Worm (Caenorhabditis elegans) whole organism, late embryonic: ENCODE data around the gene C02H6.3.
"Not testable (repeated sequence)": the region's sequence is repeated elsewhere in the genome, so short reads cannot be mapped to it uniquely, and the experiment has no call there.

Experiments
- C38D4.7 ChIP-seq: fragments of 200-800 bp; sonication (Bioruptor generic); optimal IDR thresholded peaks from 2 replicates; lab custom pipeline; 2018; ENCODE audit warnings: mild to moderate bottlenecking, missing genetic modification characterization, moderate library complexity, missing compliant biosample characterization
- K02D7.2 ChIP-seq: sonication (generic microtip); optimal IDR thresholded peaks from 2 replicates; lab custom pipeline; 2017; ENCODE audit warnings: mild to moderate bottlenecking, missing genetic modification characterization, missing compliant biosample characterization
- K09A11.1 ChIP-seq: sonication (generic microtip); optimal IDR thresholded peaks from 2 replicates; lab custom pipeline; 2017; ENCODE audit warnings: antibody characterized with exemption, mild to moderate bottlenecking, missing genetic modification characterization, missing compliant biosample characterization; ENCODE audit not compliant: insufficient read depth
- T23F11.4 ChIP-seq: fragments of 200-800 bp; sonication (Bioruptor generic); optimal IDR thresholded peaks from 2 replicates; lab custom pipeline; 2018; ENCODE audit warnings: mild to moderate bottlenecking, missing genetic modification characterization, missing compliant biosample characterization
- ahr-1 ChIP-seq: sonication (generic microtip); optimal IDR thresholded peaks from 2 replicates; lab custom pipeline; 2016; ENCODE audit warnings: missing genetic modification characterization, missing compliant biosample characterization
- ama-1 ChIP-seq: fragments of 150-350 bp; optimal IDR thresholded peaks from 2 replicates; lab custom pipeline; 2014
- ceh-18 ChIP-seq: sonication (generic microtip); optimal IDR thresholded peaks from 2 replicates; lab custom pipeline; 2016; ENCODE audit warnings: missing genetic modification characterization, missing compliant biosample characterization
- ceh-19 ChIP-seq: fragments of 200-800 bp; sonication (Bioruptor generic); optimal IDR thresholded peaks from 2 replicates; lab custom pipeline; 2018; ENCODE audit warnings: mild to moderate bottlenecking, missing genetic modification characterization, missing compliant biosample characterization
- ceh-22 ChIP-seq: sonication (generic microtip); optimal IDR thresholded peaks from 2 replicates; lab custom pipeline; 2017; ENCODE audit warnings: missing biosample characterization, missing genetic modification characterization
- ceh-30 ChIP-seq: fragments of 150-350 bp; optimal IDR thresholded peaks from 2 replicates; lab custom pipeline; 2014; ENCODE audit warnings: missing biosample characterization, missing genetic modification characterization
- ceh-31 ChIP-seq: sonication (generic microtip); optimal IDR thresholded peaks from 2 replicates; lab custom pipeline; 2016; ENCODE audit warnings: missing genetic modification characterization, missing compliant biosample characterization
- ceh-34 ChIP-seq: sonication (generic microtip); optimal IDR thresholded peaks from 2 replicates; lab custom pipeline; 2016; ENCODE audit warnings: mild to moderate bottlenecking, missing genetic modification characterization, missing compliant biosample characterization
- ceh-45 ChIP-seq: fragments of 200-800 bp; sonication (Bioruptor generic); IDR thresholded peaks from 2 replicates; pipeline ENCODE4 v1.3.6; 2022; ENCODE audit warnings: missing genetic modification reagents, missing genetic modification characterization, missing compliant biosample characterization
- ceh-6 ChIP-seq: fragments of 200-800 bp; sonication (Bioruptor generic); optimal IDR thresholded peaks from 2 replicates; lab custom pipeline; 2018; ENCODE audit warnings: mild to moderate bottlenecking, missing genetic modification characterization, missing compliant biosample characterization
- ceh-9 ChIP-seq: sonication (generic microtip); optimal IDR thresholded peaks from 2 replicates; lab custom pipeline; 2016; ENCODE audit warnings: mild to moderate bottlenecking, missing genetic modification characterization, inconsistent platforms, missing compliant biosample characterization
- che-1 ChIP-seq: sonication (generic microtip); optimal IDR thresholded peaks from 2 replicates; lab custom pipeline; 2016; ENCODE audit warnings: mild to moderate bottlenecking, missing genetic modification characterization, missing compliant biosample characterization
- dve-1 ChIP-seq: sonication (generic microtip); optimal IDR thresholded peaks from 2 replicates; lab custom pipeline; 2017; ENCODE audit warnings: antibody characterized with exemption, mild to moderate bottlenecking, missing genetic modification characterization, missing compliant biosample characterization
- gmeb-2 ChIP-seq: sonication (generic microtip); optimal IDR thresholded peaks from 2 replicates; lab custom pipeline; 2016; ENCODE audit warnings: missing genetic modification characterization, inconsistent platforms, missing compliant biosample characterization
- hlh-13 ChIP-seq: fragments of 200-800 bp; sonication (Bioruptor generic); optimal IDR thresholded peaks from 2 replicates; lab custom pipeline; 2018; ENCODE audit warnings: mild to moderate bottlenecking, missing genetic modification characterization, missing compliant biosample characterization
- hlh-15 ChIP-seq: sonication (generic microtip); optimal IDR thresholded peaks from 2 replicates; lab custom pipeline; 2016; ENCODE audit warnings: missing genetic modification characterization, missing compliant biosample characterization
- hlh-30 ChIP-seq: sonication (generic microtip); optimal IDR thresholded peaks from 2 replicates; lab custom pipeline; 2017; ENCODE audit warnings: antibody characterized with exemption, missing genetic modification characterization, missing compliant biosample characterization; ENCODE audit not compliant: insufficient read depth
- hlh-6 ChIP-seq: sonication (generic microtip); optimal IDR thresholded peaks from 2 replicates; lab custom pipeline; 2016; ENCODE audit warnings: missing genotype, missing genetic modification characterization, missing compliant biosample characterization
- hlh-8 ChIP-seq: sonication (generic microtip); optimal IDR thresholded peaks from 2 replicates; lab custom pipeline; 2016; ENCODE audit warnings: missing genotype, missing genetic modification characterization, missing compliant biosample characterization
- lim-6 ChIP-seq: sonication (generic microtip); optimal IDR thresholded peaks from 2 replicates; lab custom pipeline; 2016; ENCODE audit warnings: missing genetic modification characterization, missing compliant biosample characterization
- lin-11 ChIP-seq: fragments of 200-800 bp; sonication (Bioruptor generic); optimal IDR thresholded peaks from 2 replicates; lab custom pipeline; 2018; ENCODE audit warnings: mild to moderate bottlenecking, missing genetic modification characterization, missing compliant biosample characterization
- madf-2 ChIP-seq: sonication (generic microtip); optimal IDR thresholded peaks from 2 replicates; lab custom pipeline; 2017; ENCODE audit warnings: missing genetic modification characterization, missing compliant biosample characterization
- mec-3 ChIP-seq: sonication (generic microtip); optimal IDR thresholded peaks from 2 replicates; lab custom pipeline; 2016; ENCODE audit warnings: borderline replicate concordance, missing genetic modification characterization, missing compliant biosample characterization
- pat-9 ChIP-seq: fragments of 200-800 bp; sonication (Bioruptor generic); optimal IDR thresholded peaks from 2 replicates; lab custom pipeline; 2018; ENCODE audit warnings: mild to moderate bottlenecking, missing genetic modification characterization, moderate library complexity, missing compliant biosample characterization
- pha-4 ChIP-seq: fragments of 150-350 bp; optimal IDR thresholded peaks from 2 replicates; lab custom pipeline; 2018; ENCODE audit warnings: missing biosample characterization, missing genetic modification reagents, missing genetic modification characterization
- pros-1 ChIP-seq: fragments of 150-350 bp; optimal IDR thresholded peaks from 2 replicates; lab custom pipeline; 2014; ENCODE audit warnings: missing biosample characterization, missing genetic modification reagents, missing genetic modification characterization
- rnt-1 ChIP-seq: sonication (generic microtip); optimal IDR thresholded peaks from 2 replicates; lab custom pipeline; 2016; ENCODE audit warnings: missing genetic modification characterization, missing compliant biosample characterization
- sox-2 ChIP-seq: fragments of 200-800 bp; sonication (Bioruptor generic); IDR thresholded peaks from 2 replicates; pipeline ENCODE4 v1.3.6; 2022; ENCODE audit warnings: missing genetic modification reagents, missing genetic modification characterization, missing compliant biosample characterization
- syd-9 ChIP-seq: sonication (generic microtip); optimal IDR thresholded peaks from 2 replicates; lab custom pipeline; 2016; ENCODE audit warnings: mild to moderate bottlenecking, missing genetic modification characterization, moderate library complexity, missing compliant biosample characterization
- tbx-7 ChIP-seq: sonication (generic microtip); optimal IDR thresholded peaks from 2 replicates; lab custom pipeline; 2016; ENCODE audit warnings: missing genotype, missing genetic modification characterization, missing compliant biosample characterization
- zip-5 ChIP-seq: sonication (generic microtip); optimal IDR thresholded peaks from 2 replicates; lab custom pipeline; 2016; ENCODE audit warnings: missing genetic modification characterization, missing compliant biosample characterization
- ztf-16 ChIP-seq: sonication (generic microtip); optimal IDR thresholded peaks from 2 replicates; lab custom pipeline; 2017; ENCODE audit warnings: missing genetic modification characterization, missing compliant biosample characterization

Gene C02H6.3

ce11 chrV:7349541-7349940 lies 38.1 kb downstream of the C02H6.3 start, which contains the start of gene nhr-149:
Gene nhr-149 (minus strand): TSS chrV:7349641.
- TF ChIP-seq ceh-34 (tag; lab: Kevin White, UChicago) (no peak), ceh-31 (tag; lab: Kevin White, UChicago) (no peak), lin-11 (tag; lab: Kevin White, UChicago) (no peak), zip-5 (tag; lab: Kevin White, UChicago) (no peak), sox-2 (GFP tag; lab: Robert Waterston, UW) (no peak), ceh-6 (no peak), madf-2 (tag; lab: Kevin White, UChicago) (no peak), ceh-30 (no peak), ztf-16 (tag; lab: Kevin White, UChicago) (no peak), lim-6 (tag; lab: Kevin White, UChicago) (no peak)

- not testable (repeated sequence) for TF ChIP-seq zip-5 (tag; lab: Kevin White, UChicago); gmeb-2; ahr-1
- TF ChIP-seq, all 69 proteins: peak for 0; not testable (repeated sequence) for 69
Measured at ce11 chrV:7345494-7345893, 42.2 kb downstream of the C02H6.3 start, which contains the start of gene nhr-147. Gene nhr-147 (plus strand): TSS chrV:7345794.

DNA sequence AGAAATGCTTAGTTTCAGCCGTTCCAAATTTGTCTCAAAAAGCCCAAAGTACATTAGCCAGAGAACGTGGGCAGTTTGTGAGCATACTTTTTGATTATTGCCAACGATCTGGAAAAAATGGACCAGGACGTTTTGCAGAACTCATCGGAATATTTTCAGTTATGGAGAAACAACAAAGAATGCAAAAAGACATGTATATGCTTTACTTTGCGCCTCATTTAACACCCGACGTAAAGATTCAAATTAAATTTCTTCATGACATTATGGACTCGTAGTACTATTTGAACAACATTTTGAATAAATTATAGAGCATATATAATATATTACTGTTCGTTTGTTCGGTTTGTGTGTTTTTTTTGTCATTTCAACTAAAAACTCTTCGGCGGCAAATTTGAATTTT lies 44.1 kb downstream of the C02H6.3 start, which contains the start of gene srh-244:
Gene srh-244, plus strand, starts transcription at position 301 of the 400 bp plus-strand sequence.
- TF ChIP-seq tbx-7 (tag; lab: Kevin White, UChicago) (no peak), rnt-1 (tag; lab: Kevin White, UChicago) (no peak), ceh-9 (tag; lab: Kevin White, UChicago) (no peak), ceh-30 (no peak), ceh-19 (no peak), K09A11.1 (no peak), hlh-13 (GFP tag; lab: Kevin White, UChicago) (no peak), ceh-45 (GFP tag; lab: Robert Waterston, UW) (no peak)
- TF ChIP-seq, all 69 proteins: peak for 0

DNA sequence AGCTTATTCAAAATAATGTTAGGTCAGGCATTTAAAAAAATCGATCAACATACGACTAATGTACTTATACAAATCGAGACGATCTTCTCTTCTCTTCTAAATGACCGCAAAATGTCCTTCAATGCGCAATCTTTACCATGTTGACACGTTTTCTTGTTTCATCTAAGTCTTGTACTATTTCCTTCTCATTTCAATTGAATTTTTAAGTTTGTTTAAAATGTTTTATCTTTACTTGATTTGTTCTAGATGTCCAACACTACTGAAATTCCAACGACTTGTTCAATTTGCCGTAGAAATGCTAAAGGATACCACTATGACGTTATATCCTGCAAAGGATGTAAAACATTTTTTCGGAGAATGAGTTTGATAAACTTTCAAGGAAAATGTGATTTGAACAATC lies 45.7 kb downstream of the C02H6.3 start, which contains the start of the genes nhr-263 and nhr-148:
Gene nhr-263, minus strand, starts transcription at position 101 of the 400 bp plus-strand sequence.
Gene nhr-148, plus strand, starts transcription at position 215 of the 400 bp plus-strand sequence.
- TF ChIP-seq lim-6 (tag; lab: Kevin White, UChicago) (no peak), hlh-8 (tag; lab: Kevin White, UChicago) (no peak), pros-1 (no peak), ceh-31 (tag; lab: Kevin White, UChicago) (no peak), rnt-1 (tag; lab: Kevin White, UChicago) (no peak), pat-9 (no peak), syd-9 (tag; lab: Kevin White, UChicago) (no peak), mec-3 (tag; lab: Kevin White, UChicago) (no peak), K02D7.2 (tag; lab: Kevin White, UChicago) (no peak), dve-1 (tag; lab: Kevin White, UChicago) (no peak)

- TF ChIP-seq hlh-15 (tag; lab: Kevin White, UChicago), result no peak
- TF ChIP-seq lin-11 (tag; lab: Kevin White, UChicago), result no peak
- TF ChIP-seq ceh-9 (tag; lab: Kevin White, UChicago), result no peak
- no peak for TF ChIP-seq ceh-19
- no peak for TF ChIP-seq ama-1 (lab: Kevin White, UChicago)
- TF ChIP-seq hlh-8 (tag; lab: Kevin White, UChicago), result no peak
- no peak for TF ChIP-seq pha-4 (tag; lab: Kevin White, UChicago)
- no peak for TF ChIP-seq hlh-30 (tag; lab: Kevin White, UChicago)
- no peak for TF ChIP-seq ceh-45 (GFP tag; lab: Robert Waterston, UW)
- TF ChIP-seq ceh-18 (tag; lab: Kevin White, UChicago), result no peak
- no peak for TF ChIP-seq C38D4.7 (GFP tag; lab: Kevin White, UChicago)
- TF ChIP-seq ceh-22 (tag; lab: Kevin White, UChicago), result no peak
- TF ChIP-seq T23F11.4 (GFP tag; lab: Kevin White, UChicago), result no peak
- TF ChIP-seq ceh-30, result no peak
- TF ChIP-seq che-1, result no peak
- no peak for TF ChIP-seq lim-6 (tag; lab: Kevin White, UChicago)
- no peak for TF ChIP-seq pat-9
- no peak for TF ChIP-seq gmeb-2
- no peak for TF ChIP-seq hlh-6 (tag; lab: Kevin White, UChicago)
- TF ChIP-seq, all 69 proteins: peak for 0
Measured at ce11 chrV:7339831-7340230, 47.8 kb downstream of the C02H6.3 start, which contains the start of gene srh-187. Gene srh-187 (minus strand): TSS chrV:7339931.
